Worm (Caenorhabditis elegans): Measurements from ENCODE around the gene K10C2.8.

- TF ChIP-seq nhr-12 (tag; optimal IDR thresholded peaks at IDR 0.05): no peak
- TF ChIP-seq zag-1 (tag; optimal IDR thresholded peaks at IDR 0.05): no peak
These were observed 34.3 kb downstream of the K10C2.8 start, which contains the start of gene glt-4 for ce11 chrX:6403122-6403521.
